Worm (Caenorhabditis elegans) whole organism, L2 larva: ENCODE data around the gene fat-2.

Experiments used
- C34F6.9 ChIP-seq: fragments of 150-350 bp; optimal IDR thresholded peaks from 2 replicates; lab custom pipeline; 2014; ENCODE audit warnings: missing biosample characterization, missing genetic modification characterization
- F13H6.1 ChIP-seq: sonication (generic microtip); optimal IDR thresholded peaks from 2 replicates; lab custom pipeline; 2016; ENCODE audit warnings: missing genetic modification characterization, missing compliant biosample characterization
- Y55F3AM.14 ChIP-seq: fragments of 200-800 bp; sonication (Bioruptor generic); optimal IDR thresholded peaks from 2 replicates; lab custom pipeline; 2018; ENCODE audit warnings: mild to moderate bottlenecking, missing genetic modification characterization, missing compliant biosample characterization
- alr-1 ChIP-seq: fragments of 150-350 bp; optimal IDR thresholded peaks from 2 replicates; lab custom pipeline; 2014; ENCODE audit warnings: missing biosample characterization, missing genetic modification characterization
- ama-1 ChIP-seq: fragments of 150-350 bp; optimal IDR thresholded peaks from 2 replicates; lab custom pipeline; 2018; ENCODE audit warnings: inconsistent platforms
- blmp-1 ChIP-seq: sonication (generic microtip); optimal IDR thresholded peaks from 2 replicates; lab custom pipeline; 2017; ENCODE audit warnings: missing genetic modification characterization, mild to moderate bottlenecking, missing compliant biosample characterization, antibody characterized with exemption, moderate library complexity; ENCODE audit not compliant: insufficient read depth
- ceh-16 ChIP-seq: fragments of 150-350 bp; optimal IDR thresholded peaks from 2 replicates; lab custom pipeline; 2014; ENCODE audit warnings: missing biosample characterization, missing genetic modification characterization
- ceh-82 ChIP-seq: fragments of 150-350 bp; optimal IDR thresholded peaks from 2 replicates; lab custom pipeline; 2014; ENCODE audit warnings: missing biosample characterization, missing genetic modification characterization
- crh-2 ChIP-seq: sonication (generic microtip); optimal IDR thresholded peaks from 2 replicates; lab custom pipeline; 2017; ENCODE audit warnings: missing biosample characterization, missing genetic modification characterization
- dmd-4 ChIP-seq: sonication (generic microtip); optimal IDR thresholded peaks from 2 replicates; lab custom pipeline; 2017; ENCODE audit warnings: missing biosample characterization, missing genetic modification characterization
- egl-27 ChIP-seq: sonication (generic microtip); optimal IDR thresholded peaks from 3 replicates; lab custom pipeline; 2017; ENCODE audit warnings: missing biosample characterization, missing genetic modification reagents, missing genetic modification characterization
- elt-1 ChIP-seq: fragments of 150-350 bp; optimal IDR thresholded peaks from 2 replicates; lab custom pipeline; 2014; ENCODE audit warnings: missing biosample characterization, missing genetic modification characterization
- elt-3 ChIP-seq: sonication (generic microtip); optimal IDR thresholded peaks from 2 replicates; lab custom pipeline; 2017; ENCODE audit warnings: missing biosample characterization, missing genetic modification characterization
- fos-1 ChIP-seq: fragments of 150-350 bp; optimal IDR thresholded peaks from 2 replicates; lab custom pipeline; 2014; ENCODE audit warnings: missing biosample characterization, missing genetic modification characterization
- gmeb-1 ChIP-seq: fragments of 150-350 bp; optimal IDR thresholded peaks from 2 replicates; lab custom pipeline; 2014; ENCODE audit warnings: missing biosample characterization, missing genetic modification characterization
- lin-11 ChIP-seq: fragments of 150-350 bp; sonication (generic microtip); optimal IDR thresholded peaks from 2 replicates; lab custom pipeline; 2014; ENCODE audit warnings: missing biosample characterization, missing genetic modification characterization, inconsistent platforms, mixed read lengths
- lin-13 ChIP-seq: fragments of 150-350 bp; optimal IDR thresholded peaks from 2 replicates; lab custom pipeline; 2014; ENCODE audit warnings: missing biosample characterization, missing genetic modification reagents, missing genetic modification characterization
- lin-39 ChIP-seq: fragments of 150-350 bp; optimal IDR thresholded peaks from 2 replicates; lab custom pipeline; 2014; ENCODE audit warnings: missing biosample characterization, missing genetic modification reagents, missing genetic modification characterization
- lsy-2 ChIP-seq, 2 experiments: fragments of 150-350 bp in 1 of 2; sonication (generic microtip) in 1 of 2; optimal IDR thresholded peaks; 2 replicates each; lab custom pipeline; 2014 to 2017; ENCODE audit warnings: missing biosample characterization in 2 of 2, missing genetic modification characterization in 2 of 2
- mab-5 ChIP-seq: fragments of 150-350 bp; optimal IDR thresholded peaks from 2 replicates; lab custom pipeline; 2014; ENCODE audit warnings: missing biosample characterization, missing genetic modification characterization
- mbf-1 ChIP-seq: sonication (generic microtip); optimal IDR thresholded peaks from 2 replicates; lab custom pipeline; 2017; ENCODE audit warnings: missing biosample characterization, missing genetic modification characterization
- mdl-1 ChIP-seq, 2 experiments: fragments of 150-350 bp in 1 of 2; sonication (generic microtip) in 1 of 2; optimal IDR thresholded peaks; 2 replicates each; lab custom pipeline; 2017; ENCODE audit warnings: missing biosample characterization in 2 of 2, missing genetic modification characterization in 2 of 2
- nhr-10 ChIP-seq: sonication (generic microtip); optimal IDR thresholded peaks from 2 replicates; lab custom pipeline; 2017; ENCODE audit warnings: missing biosample characterization, missing genetic modification characterization
- nhr-11 ChIP-seq: fragments of 150-350 bp; optimal IDR thresholded peaks from 2 replicates; lab custom pipeline; 2014; ENCODE audit warnings: missing biosample characterization, missing genetic modification characterization
- nhr-12 ChIP-seq: fragments of 150-350 bp; optimal IDR thresholded peaks from 2 replicates; lab custom pipeline; 2014; ENCODE audit warnings: missing biosample characterization, missing genetic modification characterization
- nhr-23 ChIP-seq: fragments of 150-350 bp; optimal IDR thresholded peaks from 2 replicates; lab custom pipeline; 2014; ENCODE audit warnings: missing biosample characterization, missing genetic modification reagents, missing genetic modification characterization
- nhr-237 ChIP-seq: fragments of 150-350 bp; optimal IDR thresholded peaks from 2 replicates; lab custom pipeline; 2014; ENCODE audit warnings: missing biosample characterization, missing genetic modification characterization
- nhr-25 ChIP-seq: fragments of 150-350 bp; sonication (generic microtip); optimal IDR thresholded peaks from 3 replicates; lab custom pipeline; 2014; ENCODE audit warnings: missing biosample characterization, missing genetic modification characterization
- nhr-6 ChIP-seq: fragments of 150-350 bp; optimal IDR thresholded peaks from 2 replicates; lab custom pipeline; 2014; ENCODE audit warnings: missing biosample characterization, missing genetic modification characterization
- nhr-77 ChIP-seq: fragments of 150-350 bp; optimal IDR thresholded peaks from 2 replicates; lab custom pipeline; 2014; ENCODE audit warnings: missing biosample characterization, missing genetic modification characterization
- peb-1 ChIP-seq: fragments of 150-350 bp; optimal IDR thresholded peaks from 2 replicates; lab custom pipeline; 2014; ENCODE audit warnings: missing biosample characterization, missing genetic modification characterization
- sma-9 ChIP-seq, 2 experiments: fragments of 150-350 bp in 1 of 2; sonication (generic microtip) in 1 of 2; optimal IDR thresholded peaks; 2 replicates each; lab custom pipeline; 2014 to 2016; ENCODE audit warnings: missing genetic modification characterization in 2 of 2, mild to moderate bottlenecking in 1 of 2, missing biosample characterization in 1 of 2, missing compliant biosample characterization in 1 of 2, missing genetic modification reagents in 1 of 2, moderate library complexity in 1 of 2
- snpc-4 ChIP-seq: fragments of 150-350 bp; optimal IDR thresholded peaks from 2 replicates; lab custom pipeline; 2014; ENCODE audit warnings: missing biosample characterization, missing genetic modification characterization
- unc-39 ChIP-seq: fragments of 150-350 bp; optimal IDR thresholded peaks from 2 replicates; lab custom pipeline; 2014; ENCODE audit warnings: missing biosample characterization, missing genetic modification characterization
- unc-62 ChIP-seq: fragments of 150-350 bp; optimal IDR thresholded peaks from 2 replicates; lab custom pipeline; 2014; ENCODE audit warnings: missing biosample characterization, missing genetic modification reagents, missing genetic modification characterization
- zag-1 ChIP-seq: fragments of 150-350 bp; optimal IDR thresholded peaks from 2 replicates; lab custom pipeline; 2014; ENCODE audit warnings: missing biosample characterization, missing genetic modification characterization
- ztf-1 ChIP-seq: fragments of 200-800 bp; sonication (Bioruptor generic); conservative IDR thresholded peaks from 2 replicates; pipeline ENCODE4 v1.3.6; 2022; ENCODE audit warnings: missing genetic modification characterization, missing compliant biosample characterization
- ztf-11 ChIP-seq: sonication (generic microtip); optimal IDR thresholded peaks from 2 replicates; lab custom pipeline; 2017; ENCODE audit warnings: missing biosample characterization, missing genetic modification characterization

fat-2 gene

ce11 chrIV:13322429-13322828 lies 1.2 kb upstream of the fat-2 start (continued):
- TF ChIP-seq nhr-25 (tag; lab: Kevin White, UChicago) (peak; percentile 53), ceh-16 (tag; lab: Kevin White, UChicago) (no peak), mab-5 (tag; lab: Kevin White, UChicago) (no peak), ceh-82 (no peak), nhr-77 (tag; lab: Kevin White, UChicago) (peak; percentile 42), lin-13 (GFP tag; lab: Kevin White, UChicago) (peak; percentile 34), elt-1 (no peak), nhr-23 (tag; lab: Kevin White, UChicago) (no peak), unc-39 (tag; lab: Kevin White, UChicago) (no peak), lsy-2 (tag; optimal IDR thresholded peaks at IDR 0.05; lab: Kevin White, UChicago) (peak in 1 of 2 experiments; percentile 82), nhr-237 (tag; lab: Kevin White, UChicago) (no peak), alr-1 (no peak), F13H6.1 (peak; percentile 88), Y55F3AM.14 (GFP tag; lab: Kevin White, UChicago) (no peak), C34F6.9 (tag; lab: Kevin White, UChicago) (peak; percentile 87)

- no peak for TF ChIP-seq ama-1 (lab: Kevin White, UChicago)
- TF ChIP-seq unc-62 (GFP tag; lab: Kevin White, UChicago) = no peak
- TF ChIP-seq egl-27 (tag; lab: Kevin White, UChicago) = no peak
- TF ChIP-seq blmp-1 (tag; lab: Kevin White, UChicago) = no peak
- TF ChIP-seq F13H6.1 = no peak
- no peak for TF ChIP-seq lin-13 (GFP tag; lab: Kevin White, UChicago)
- TF ChIP-seq elt-3 (tag; lab: Kevin White, UChicago) = no peak
- TF ChIP-seq sma-9 (GFP tag; optimal IDR thresholded peaks at IDR 0.05; lab: Kevin White, UChicago) = peak; percentile 74
- TF ChIP-seq sma-9 (tag; optimal IDR thresholded peaks at IDR 0.05; lab: Kevin White, UChicago) = no peak
- no peak for TF ChIP-seq lin-11 (tag; lab: Kevin White, UChicago)
- no peak for TF ChIP-seq unc-39 (tag; lab: Kevin White, UChicago)
- TF ChIP-seq nhr-6 (tag; lab: Kevin White, UChicago) = no peak
- TF ChIP-seq ztf-11 (tag; lab: Kevin White, UChicago) = no peak
- no peak for TF ChIP-seq nhr-77 (tag; lab: Kevin White, UChicago)
- no peak for TF ChIP-seq nhr-11 (tag; lab: Kevin White, UChicago)
- TF ChIP-seq ztf-1 (GFP tag; lab: Robert Waterston, UW) = no peak
- no peak for TF ChIP-seq mdl-1 (tag; optimal IDR thresholded peaks at IDR 0.05; lab: Kevin White, UChicago)
- no peak for TF ChIP-seq nhr-12 (tag; lab: Kevin White, UChicago)
- no peak for TF ChIP-seq snpc-4 (tag; lab: Kevin White, UChicago)
- TF ChIP-seq nhr-237 (tag; lab: Kevin White, UChicago) = no peak
- no peak for TF ChIP-seq dmd-4 (tag; lab: Kevin White, UChicago)
- peak; percentile 86 for TF ChIP-seq fos-1
- peak; percentile 80 for TF ChIP-seq crh-2 (tag; lab: Kevin White, UChicago)
- TF ChIP-seq zag-1 (tag; lab: Kevin White, UChicago) = no peak
- TF ChIP-seq lsy-2 (tag; optimal IDR thresholded peaks at IDR 0.05; lab: Kevin White, UChicago) = no peak
- peak; percentile 17 for TF ChIP-seq gmeb-1 (tag; lab: Kevin White, UChicago)
- no peak for TF ChIP-seq lin-39 (tag; lab: Kevin White, UChicago)
- no peak for TF ChIP-seq nhr-23 (tag; lab: Kevin White, UChicago)
- no peak for TF ChIP-seq elt-1
These were observed 3.4 kb downstream of the fat-2 start for ce11 chrIV:13327064-13327463.

ce11 chrIV:13328059-13328458 lies 4.4 kb downstream of the fat-2 start, which contains the start of gene far-6:
Gene far-6 (plus strand): TSS chrIV:13328359.
- no peak for TF ChIP-seq ztf-1 (GFP tag; lab: Robert Waterston, UW)
- TF ChIP-seq dmd-4 (tag; lab: Kevin White, UChicago) = no peak

ce11 chrIV:13330547-13330946 lies 6.9 kb downstream of the fat-2 start:
- TF ChIP-seq crh-2 (tag; lab: Kevin White, UChicago) (no peak), egl-27 (tag; lab: Kevin White, UChicago) (no peak), ztf-11 (tag; lab: Kevin White, UChicago) (no peak), elt-1 (no peak), lin-11 (tag; lab: Kevin White, UChicago) (no peak), mbf-1 (tag; lab: Kevin White, UChicago) (no peak), peb-1 (tag; lab: Kevin White, UChicago) (no peak), nhr-23 (tag; lab: Kevin White, UChicago) (no peak), nhr-10 (tag; lab: Kevin White, UChicago) (no peak)
